Worm (Caenorhabditis elegans): ENCODE results near the gene pho-13.

DNA sequence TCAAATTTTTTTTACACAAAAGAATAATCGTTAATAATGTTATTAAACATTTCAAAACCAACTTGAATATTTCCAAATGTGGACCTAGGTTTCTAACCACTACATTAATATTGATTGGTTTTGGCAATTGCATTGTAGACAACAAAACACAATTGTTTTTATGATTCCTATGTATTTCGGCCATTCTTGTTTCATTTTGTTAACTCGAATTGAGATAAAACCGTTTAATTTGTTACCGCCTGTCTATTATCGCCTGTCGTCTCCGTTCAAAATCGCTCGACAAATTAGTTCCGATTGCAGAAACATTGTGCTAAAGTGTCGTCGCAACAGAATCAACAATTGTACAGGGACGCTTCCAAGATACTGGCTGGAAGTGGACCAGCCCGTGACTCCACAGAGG lies 36.1 kb downstream of the pho-13 start, which contains the start of gene let-19:
- TF ChIP-seq pqm-1 (tag; optimal IDR thresholded peaks at IDR 0.05) (no peak), elt-2 (tag; optimal IDR thresholded peaks at IDR 0.05) (no peak)

Data from whole organism, L1 larva.